Worm (Caenorhabditis elegans) whole organism, young adult: ENCODE data around the gene sna-3.
A peak's percentile ranks its signal among the peaks of the same experiment; 100 is the strongest.

ENCODE experiments used
- B0019.2 ChIP-seq: fragments of 200-800 bp; sonication (Bioruptor generic); conservative IDR thresholded peaks from 2 replicates; pipeline ENCODE4 v1.3.6; 2022; ENCODE audit warnings: missing genetic modification reagents, missing genetic modification characterization, missing compliant biosample characterization
- B0336.3 ChIP-seq: fragments of 200-800 bp; sonication (Bioruptor generic); IDR thresholded peaks from 2 replicates; pipeline ENCODE4 v1.3.6; 2022; ENCODE audit warnings: missing genetic modification characterization, missing compliant biosample characterization
- C17E4.6 ChIP-seq: fragments of 200-800 bp; sonication (Bioruptor generic); IDR thresholded peaks from 2 replicates; pipeline ENCODE4 v1.3.6; 2022; ENCODE audit warnings: missing genetic modification reagents, missing genetic modification characterization, missing compliant biosample characterization
- D2030.7 ChIP-seq: fragments of 200-800 bp; sonication (Bioruptor generic); IDR thresholded peaks from 2 replicates; pipeline ENCODE4 v1.3.6; 2022; ENCODE audit warnings: missing genetic modification reagents, missing genetic modification characterization, missing compliant biosample characterization
- F37B4.10 ChIP-seq: fragments of 200-800 bp; sonication (Bioruptor generic); IDR thresholded peaks from 2 replicates; pipeline ENCODE4 v1.3.6; 2022; ENCODE audit warnings: missing genetic modification characterization, missing compliant biosample characterization
- F49E8.2 ChIP-seq: sonication (generic microtip); optimal IDR thresholded peaks from 3 replicates; lab custom pipeline; 2017; ENCODE audit warnings: missing genetic modification characterization, mild to moderate bottlenecking, missing compliant biosample characterization, antibody characterized with exemption, moderate library complexity; ENCODE audit not compliant: insufficient read depth
- T07F8.4 ChIP-seq: sonication (generic microtip); optimal IDR thresholded peaks from 2 replicates; lab custom pipeline; 2016; ENCODE audit warnings: mild to moderate bottlenecking, missing genetic modification characterization, moderate library complexity, missing compliant biosample characterization
- T26A5.8 ChIP-seq: sonication (generic microtip); optimal IDR thresholded peaks from 2 replicates; lab custom pipeline; 2016; ENCODE audit warnings: missing genetic modification characterization, missing compliant biosample characterization
- Y53F4B.3 ChIP-seq: fragments of 200-800 bp; sonication (Bioruptor generic); IDR thresholded peaks from 2 replicates; pipeline ENCODE4 v1.3.6; 2022; ENCODE audit warnings: missing genetic modification reagents, missing genetic modification characterization, missing compliant biosample characterization
- Y56A3A.18 ChIP-seq: fragments of 200-800 bp; sonication (Bioruptor generic); IDR thresholded peaks from 2 replicates; pipeline ENCODE4 v1.3.6; 2022; ENCODE audit warnings: missing genetic modification reagents, missing genetic modification characterization, missing compliant biosample characterization
- akir-1 ChIP-seq: fragments of 200-800 bp; sonication (Bioruptor generic); optimal IDR thresholded peaks from 2 replicates; lab custom pipeline; 2018; ENCODE audit warnings: mild to moderate bottlenecking, missing genetic modification characterization, moderate library complexity, missing compliant biosample characterization
- athp-1 ChIP-seq: sonication (generic microtip); optimal IDR thresholded peaks from 2 replicates; lab custom pipeline; 2017; ENCODE audit warnings: mild to moderate bottlenecking, missing genetic modification characterization, missing compliant biosample characterization
- attf-3 ChIP-seq: fragments of 200-800 bp; sonication (Bioruptor generic); conservative IDR thresholded peaks from 2 replicates; pipeline ENCODE4 v1.3.6; 2022; ENCODE audit warnings: missing genetic modification reagents, missing genetic modification characterization, missing compliant biosample characterization
- attf-5 ChIP-seq: fragments of 200-800 bp; sonication (Bioruptor generic); optimal IDR thresholded peaks from 2 replicates; lab custom pipeline; 2018; ENCODE audit warnings: mild to moderate bottlenecking, missing genetic modification characterization, missing compliant biosample characterization
- ccch-3 ChIP-seq: fragments of 200-800 bp; sonication (Bioruptor generic); optimal IDR thresholded peaks from 2 replicates; lab custom pipeline; 2018; ENCODE audit warnings: mild to moderate bottlenecking, missing genetic modification characterization, missing compliant biosample characterization
- ceh-100 ChIP-seq: fragments of 200-800 bp; sonication (Bioruptor generic); IDR thresholded peaks from 2 replicates; pipeline ENCODE4 v1.3.6; 2022; ENCODE audit warnings: missing genetic modification reagents, missing genetic modification characterization, missing compliant biosample characterization
- ceh-27 ChIP-seq: fragments of 200-800 bp; sonication (Bioruptor generic); optimal IDR thresholded peaks from 2 replicates; lab custom pipeline; 2018; ENCODE audit warnings: mild to moderate bottlenecking, missing genetic modification characterization, moderate library complexity, missing compliant biosample characterization
- ceh-40 ChIP-seq: fragments of 200-800 bp; sonication (Bioruptor generic); IDR thresholded peaks from 2 replicates; pipeline ENCODE4 v1.3.6; 2022; ENCODE audit warnings: missing genetic modification characterization, missing compliant biosample characterization
- chd-7 ChIP-seq: sonication (generic microtip); optimal IDR thresholded peaks from 2 replicates; lab custom pipeline; 2016; ENCODE audit warnings: mild to moderate bottlenecking, missing genetic modification characterization, moderate library complexity, missing compliant biosample characterization
- die-1 ChIP-seq: sonication (generic microtip); optimal IDR thresholded peaks from 2 replicates; lab custom pipeline; 2016; ENCODE audit warnings: missing genotype, mild to moderate bottlenecking, missing genetic modification characterization, missing compliant biosample characterization
- dpl-1 ChIP-seq: fragments of 150-350 bp; optimal IDR thresholded peaks from 2 replicates; lab custom pipeline; 2014; ENCODE audit warnings: missing biosample characterization, missing genetic modification reagents, missing genetic modification characterization
- egl-18 ChIP-seq: fragments of 200-800 bp; sonication (Bioruptor generic); IDR thresholded peaks from 2 replicates; pipeline ENCODE4 v1.3.6; 2022; ENCODE audit warnings: missing genetic modification reagents, missing genetic modification characterization, missing compliant biosample characterization
- ets-4 ChIP-seq: fragments of 200-800 bp; sonication (Bioruptor generic); optimal IDR thresholded peaks from 2 replicates; lab custom pipeline; 2018; ENCODE audit warnings: mild to moderate bottlenecking, missing genetic modification characterization, missing compliant biosample characterization
- hlh-12 ChIP-seq: sonication (generic microtip); optimal IDR thresholded peaks from 2 replicates; lab custom pipeline; 2016; ENCODE audit warnings: missing genetic modification characterization, missing compliant biosample characterization
- hlh-26 ChIP-seq: fragments of 200-800 bp; sonication (Bioruptor generic); conservative IDR thresholded peaks from 2 replicates; pipeline ENCODE4 v1.3.6; 2022; ENCODE audit warnings: missing genetic modification reagents, missing genetic modification characterization, missing compliant biosample characterization
- hrde-1 ChIP-seq: sonication (generic microtip); optimal IDR thresholded peaks from 2 replicates; lab custom pipeline; 2016; ENCODE audit warnings: missing genetic modification characterization, mild to moderate bottlenecking, missing compliant biosample characterization, moderate library complexity, missing genotype, missing genetic modification reagents, borderline replicate concordance
- hsf-1 ChIP-seq: fragments of 200-800 bp; sonication (Bioruptor generic); IDR thresholded peaks from 2 replicates; pipeline ENCODE4 v1.3.6; 2022; ENCODE audit warnings: missing genetic modification reagents, missing genetic modification characterization, missing compliant biosample characterization
- let-607 ChIP-seq, 2 experiments: fragments of 200-800 bp in 1 of 2; sonication (Bioruptor generic) in 1 of 2; sonication (generic microtip) in 1 of 2; optimal IDR thresholded peaks; 2 replicates each; lab custom pipeline; 2016 to 2018; ENCODE audit warnings: mild to moderate bottlenecking in 2 of 2, missing compliant biosample characterization in 2 of 2, missing genetic modification characterization in 2 of 2, moderate library complexity in 2 of 2, missing genotype in 1 of 2
- lsl-1 ChIP-seq: fragments of 200-800 bp; sonication (Bioruptor generic); optimal IDR thresholded peaks from 2 replicates; lab custom pipeline; 2018; ENCODE audit warnings: mild to moderate bottlenecking, missing genetic modification characterization, moderate library complexity, missing compliant biosample characterization
- madf-8 ChIP-seq: fragments of 200-800 bp; sonication (Bioruptor generic); conservative IDR thresholded peaks from 2 replicates; pipeline ENCODE4 v1.3.6; 2022; ENCODE audit warnings: missing genetic modification reagents, missing genetic modification characterization, missing compliant biosample characterization
- mcd-1 ChIP-seq: fragments of 200-800 bp; sonication (Bioruptor generic); IDR thresholded peaks from 2 replicates; pipeline ENCODE4 v1.3.6; 2022; ENCODE audit warnings: missing genetic modification reagents, missing genetic modification characterization, missing compliant biosample characterization
- mel-28 ChIP-seq: sonication (generic microtip); optimal IDR thresholded peaks from 2 replicates; lab custom pipeline; 2016; ENCODE audit warnings: borderline replicate concordance, mild to moderate bottlenecking, missing genetic modification characterization, missing compliant biosample characterization
- mes-4 ChIP-seq: sonication (generic microtip); optimal IDR thresholded peaks from 2 replicates; lab custom pipeline; 2016; ENCODE audit warnings: missing genotype, missing genetic modification characterization, missing compliant biosample characterization
- nhr-120 ChIP-seq: fragments of 200-800 bp; sonication (Bioruptor generic); IDR thresholded peaks from 2 replicates; pipeline ENCODE4 v1.3.6; 2022; ENCODE audit warnings: missing genetic modification characterization, missing compliant biosample characterization
- nhr-80 ChIP-seq: sonication (generic microtip); optimal IDR thresholded peaks from 2 replicates; lab custom pipeline; 2016; ENCODE audit warnings: missing genetic modification characterization, missing compliant biosample characterization
- pbrm-1 ChIP-seq: fragments of 200-800 bp; sonication (Bioruptor generic); IDR thresholded peaks from 2 replicates; pipeline ENCODE4 v1.3.6; 2022; ENCODE audit warnings: missing genetic modification reagents, missing genetic modification characterization, missing compliant biosample characterization
- repo-1 ChIP-seq: sonication (generic microtip); optimal IDR thresholded peaks from 2 replicates; lab custom pipeline; 2017; ENCODE audit warnings: mild to moderate bottlenecking, missing genetic modification characterization, missing compliant biosample characterization
- rpc-1 ChIP-seq, 2 experiments: fragments of 150-350 bp in 1 of 2; sonication (generic microtip) in 1 of 2; optimal IDR thresholded peaks; 2 replicates each; lab custom pipeline; 2014 to 2018; ENCODE audit warnings: missing biosample characterization in 1 of 2, missing genetic modification characterization in 1 of 2, missing genetic modification reagents in 1 of 2, missing genotype in 1 of 2
- sea-2 ChIP-seq: fragments of 200-800 bp; sonication (Bioruptor generic); IDR thresholded peaks from 2 replicates; pipeline ENCODE4 v1.3.6; 2022; ENCODE audit warnings: missing genetic modification characterization, missing compliant biosample characterization
- snpc-1.3 ChIP-seq: sonication (generic microtip); optimal IDR thresholded peaks from 2 replicates; lab custom pipeline; 2017; ENCODE audit warnings: missing genetic modification characterization, mild to moderate bottlenecking, missing compliant biosample characterization, antibody characterized with exemption, moderate library complexity, missing genotype, missing genetic modification reagents; ENCODE audit not compliant: insufficient read depth
- tbx-9 ChIP-seq: sonication (generic microtip); optimal IDR thresholded peaks from 2 replicates; lab custom pipeline; 2016; ENCODE audit warnings: borderline replicate concordance, missing genetic modification characterization, inconsistent platforms, missing compliant biosample characterization
- tlf-1 ChIP-seq: fragments of 200-800 bp; sonication (Bioruptor generic); optimal IDR thresholded peaks from 2 replicates; lab custom pipeline; 2018; ENCODE audit warnings: mild to moderate bottlenecking, missing genetic modification characterization, missing compliant biosample characterization
- zfh-2 ChIP-seq: fragments of 200-800 bp; sonication (Bioruptor generic); conservative IDR thresholded peaks from 2 replicates; pipeline ENCODE4 v1.3.6; 2022; ENCODE audit warnings: missing genetic modification reagents, missing genetic modification characterization, missing compliant biosample characterization
- zim-3 ChIP-seq: sonication (generic microtip); optimal IDR thresholded peaks from 2 replicates; lab custom pipeline; 2017; ENCODE audit warnings: mild to moderate bottlenecking, missing genetic modification characterization, moderate library complexity, missing compliant biosample characterization
- ztf-18 ChIP-seq: sonication (generic microtip); optimal IDR thresholded peaks from 2 replicates; lab custom pipeline; 2016; ENCODE audit warnings: missing genotype, mild to moderate bottlenecking, missing genetic modification characterization, missing compliant biosample characterization
- ztf-28 ChIP-seq: fragments of 200-800 bp; sonication (Bioruptor generic); IDR thresholded peaks from 2 replicates; pipeline ENCODE4 v1.3.6; 2022; ENCODE audit warnings: missing genetic modification reagents, missing genetic modification characterization, missing compliant biosample characterization
- ztf-3 ChIP-seq: fragments of 200-800 bp; sonication (Bioruptor generic); optimal IDR thresholded peaks from 2 replicates; lab custom pipeline; 2018; ENCODE audit warnings: mild to moderate bottlenecking, missing genetic modification characterization, missing compliant biosample characterization

The sna-3 gene

DNA sequence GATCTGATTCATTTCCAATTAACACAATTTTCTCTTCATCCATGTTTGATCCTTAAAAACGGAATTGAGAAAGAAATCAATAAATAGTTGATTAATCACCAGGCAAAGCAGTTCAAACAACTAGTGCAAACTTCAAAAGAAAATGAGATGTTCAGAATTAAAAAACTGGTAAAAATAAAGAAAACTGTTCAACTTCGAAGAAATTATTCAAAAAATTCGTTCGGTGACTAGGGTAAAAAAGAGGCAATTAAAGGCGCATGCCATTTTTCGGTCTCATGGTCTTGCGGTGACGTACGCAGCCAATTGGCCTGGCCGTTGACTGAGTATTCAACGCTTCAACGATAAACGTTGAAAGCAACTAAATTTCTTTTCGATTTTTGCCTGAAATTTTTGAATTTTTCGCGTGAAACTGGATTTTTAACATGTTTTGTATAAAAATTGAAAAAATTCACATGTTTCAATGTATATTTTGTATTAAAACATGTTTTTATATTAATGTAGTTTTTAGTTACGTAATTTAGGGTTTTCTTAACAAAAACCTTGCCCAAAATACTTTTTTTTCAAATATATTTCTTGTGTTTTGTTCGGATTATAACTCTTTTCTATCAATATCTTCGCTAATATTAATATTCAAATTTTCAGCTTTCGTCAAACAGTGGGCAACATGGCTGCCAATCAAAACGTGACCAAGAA lies at the start of gene sna-3, which contains the start of gene rps-3 (continued):
- TF ChIP-seq rpc-1 (optimal IDR thresholded peaks at IDR 0.05; lab: Kevin White, UChicago) (no peak), rpc-1 (tag; optimal IDR thresholded peaks at IDR 0.05; lab: Kevin White, UChicago) (no peak), zim-3 (tag; lab: Kevin White, UChicago) (no peak), Y53F4B.3 (no peak), T26A5.8 (tag; lab: Kevin White, UChicago) (no peak), hsf-1 (GFP tag; lab: Robert Waterston, UW) (peak; percentile 58; the same call in 1 of the 2 replicates), hrde-1 (tag; lab: Kevin White, UChicago) (no peak), dpl-1 (GFP tag; lab: Kevin White, UChicago) (peak; percentile 29), T07F8.4 (tag; lab: Kevin White, UChicago) (no peak), let-607 (tag; optimal IDR thresholded peaks at IDR 0.05; lab: Kevin White, UChicago) (peak in 1 of 2 experiments; percentile 36), akir-1 (GFP tag; lab: Kevin White, UChicago) (no peak), ets-4 (GFP tag; lab: Kevin White, UChicago) (no peak), nhr-120 (GFP tag; lab: Robert Waterston, UW) (no peak), mcd-1 (peak; percentile 72), C17E4.6 (GFP tag; lab: Robert Waterston, UW) (no peak), hlh-26 (GFP tag; lab: Robert Waterston, UW) (no peak), zfh-2 (no peak), attf-5 (GFP tag; lab: Kevin White, UChicago) (peak; percentile 83), ztf-28 (no peak), tbx-9 (tag; lab: Kevin White, UChicago) (no peak), F49E8.2 (peak; percentile 69), ceh-40 (no peak), hlh-12 (no peak), ztf-18 (tag; lab: Kevin White, UChicago) (peak; percentile 83), mel-28 (no peak), attf-3 (GFP tag; lab: Robert Waterston, UW) (peak; percentile 61), madf-8 (no peak), die-1 (tag; lab: Kevin White, UChicago) (no peak), pbrm-1 (GFP tag; lab: Robert Waterston, UW) (peak; percentile 64; the same call in 1 of the 2 replicates), egl-18 (GFP tag; lab: Robert Waterston, UW) (no peak), chd-7 (tag; lab: Kevin White, UChicago) (no peak), D2030.7 (peak; percentile 72), ceh-27 (GFP tag; lab: Kevin White, UChicago) (peak; percentile 50), ceh-100 (GFP tag; lab: Robert Waterston, UW) (no peak), B0336.3 (GFP tag; lab: Robert Waterston, UW) (no peak), ztf-3 (GFP tag; lab: Kevin White, UChicago) (no peak), sea-2 (GFP tag; lab: Robert Waterston, UW) (no peak), B0019.2 (GFP tag; lab: Robert Waterston, UW) (no peak), lsl-1 (GFP tag; lab: Kevin White, UChicago) (peak; percentile 58), Y56A3A.18 (GFP tag; lab: Robert Waterston, UW) (no peak), tlf-1 (GFP tag; lab: Kevin White, UChicago) (peak; percentile 31), mes-4 (tag; lab: Kevin White, UChicago) (no peak), F37B4.10 (GFP tag; lab: Robert Waterston, UW) (no peak), athp-1 (tag; lab: Kevin White, UChicago) (no peak), snpc-1.3 (tag; lab: Kevin White, UChicago) (peak; percentile 55), repo-1 (tag; lab: Kevin White, UChicago) (no peak), ccch-3 (no peak), nhr-80 (tag; lab: Kevin White, UChicago) (peak; percentile 54)
